Fruit fly (Drosophila melanogaster) Kc167 (cell line): ENCODE data around the gene Tlk.

ENCODE experiments used
- Myc ChIP-seq: fragments of >200 bp; optimal IDR thresholded peaks from 2 replicates; lab custom pipeline; 2017; ENCODE audit warnings: missing external identifiers
- Sin3A ChIP-seq: fragments of >200 bp; optimal IDR thresholded peaks from 2 replicates; lab custom pipeline; 2018; ENCODE audit warnings: missing external identifiers
- h ChIP-seq: fragments of >200 bp; optimal IDR thresholded peaks from 3 replicates; lab custom pipeline; 2018; ENCODE audit warnings: missing external identifiers
- insv ChIP-seq: fragments of >200 bp; optimal IDR thresholded peaks from 3 replicates; lab custom pipeline; 2018; ENCODE audit warnings: missing external identifiers
- psq ChIP-seq: fragments of >200 bp; optimal IDR thresholded peaks from 2 replicates; lab custom pipeline; 2017; ENCODE audit warnings: missing external identifiers

- no peak for TF ChIP-seq psq (lab: Kevin White, UChicago)
- TF ChIP-seq h (lab: Kevin White, UChicago) = no peak
- no peak for TF ChIP-seq Sin3A (lab: Kevin White, UChicago)
- no peak for TF ChIP-seq insv (lab: Kevin White, UChicago)
- no peak for TF ChIP-seq Myc
Observed at dm6 chrX:3693989-3694769, 25.6 kb upstream of the Tlk start.
